Fruit fly (Drosophila melanogaster) whole organism, wandering third instar larva: ENCODE results near the gene sip1.

Experiments used
- Abd-B ChIP-seq: fragments of >200 bp; optimal IDR thresholded peaks from 2 replicates; lab custom pipeline; 2017; ENCODE audit warnings: missing biosample characterization, missing genetic modification characterization
- CG32264 ChIP-seq: fragments of 200-800 bp; sonication (Bioruptor generic); optimal IDR thresholded peaks from 2 replicates; lab custom pipeline; 2016; ENCODE audit warnings: missing biosample characterization, missing genetic modification characterization
- CG9705 ChIP-seq: fragments of 200-800 bp; sonication (Bioruptor generic); optimal IDR thresholded peaks from 2 replicates; lab custom pipeline; 2018; ENCODE audit warnings: missing biosample characterization, mild to moderate bottlenecking, missing genetic modification characterization
- CrebA ChIP-seq: fragments of 200-800 bp; sonication (Bioruptor generic); optimal IDR thresholded peaks from 2 replicates; lab custom pipeline; 2016; ENCODE audit warnings: missing biosample characterization, mild to moderate bottlenecking, missing genetic modification characterization, borderline replicate concordance
- Dfd ChIP-seq: fragments of >200 bp; optimal IDR thresholded peaks from 2 replicates; lab custom pipeline; 2017; ENCODE audit warnings: missing biosample characterization, missing genetic modification characterization
- Dif ChIP-seq: fragments of 200-275, 200-300 bp; sonication (Bioruptor generic); optimal IDR thresholded peaks from 2 replicates; lab custom pipeline; 2018; ENCODE audit warnings: missing biosample characterization, missing genetic modification characterization; ENCODE audit not compliant: partially characterized antibody
- HLH106 ChIP-seq: fragments of 200-800 bp; optimal IDR thresholded peaks from 3 replicates; lab custom pipeline; 2019; ENCODE audit warnings: missing biosample characterization, mild to moderate bottlenecking, missing genetic modification characterization, moderate library complexity
- Hnf4 ChIP-seq: fragments of 200-800 bp; sonication (Bioruptor generic); optimal IDR thresholded peaks from 2 replicates; lab custom pipeline; 2016; ENCODE audit warnings: missing biosample characterization, mild to moderate bottlenecking, missing genetic modification characterization
- Hr78 ChIP-seq: fragments of >200 bp; optimal IDR thresholded peaks from 2 replicates; lab custom pipeline; 2017; ENCODE audit warnings: missing biosample characterization, missing genetic modification characterization
- Hr83 ChIP-seq: fragments of 200-300 bp; sonication (Bioruptor generic); optimal IDR thresholded peaks from 2 replicates; lab custom pipeline; 2016; ENCODE audit warnings: missing biosample characterization, mild to moderate bottlenecking, missing genetic modification characterization, moderate library complexity; ENCODE audit not compliant: poor library complexity, severe bottlenecking
- Jra ChIP-seq: sonication (Bioruptor generic); optimal IDR thresholded peaks from 2 replicates; lab custom pipeline; 2016; ENCODE audit warnings: missing biosample characterization, missing genetic modification characterization
- Mio ChIP-seq: sonication (Bioruptor generic); optimal IDR thresholded peaks from 2 replicates; lab custom pipeline; 2016; ENCODE audit warnings: missing biosample characterization, missing genetic modification characterization
- N ChIP-seq: fragments of >200 bp; optimal IDR thresholded peaks from 2 replicates; lab custom pipeline; 2018; ENCODE audit warnings: missing biosample characterization, missing external identifiers, missing genetic modification characterization
- OdsH ChIP-seq: fragments of 200-800 bp; sonication (Bioruptor generic); optimal IDR thresholded peaks from 2 replicates; lab custom pipeline; 2016; ENCODE audit warnings: missing biosample characterization, mild to moderate bottlenecking, missing genetic modification characterization
- Rel ChIP-seq, 2 experiments: fragments of 200-800 bp; sonication (Bioruptor generic) in 1 of 2; optimal IDR thresholded peaks; 2 replicates in 1 of 2; 3 replicates in 1 of 2; lab custom pipeline; 2016 to 2019; ENCODE audit warnings: mild to moderate bottlenecking in 2 of 2, missing biosample characterization in 2 of 2, missing genetic modification characterization in 2 of 2, moderate library complexity in 1 of 2
- Sp1 ChIP-seq: fragments of 200-800 bp; sonication (Bioruptor generic); optimal IDR thresholded peaks from 3 replicates; lab custom pipeline; 2019; ENCODE audit warnings: missing biosample characterization, mild to moderate bottlenecking, missing genetic modification characterization, moderate library complexity
- Vsx2 ChIP-seq: fragments of 200-300, 225-300 bp; sonication (Bioruptor generic); optimal IDR thresholded peaks from 2 replicates; lab custom pipeline; 2018; ENCODE audit warnings: missing biosample characterization, missing genetic modification characterization; ENCODE audit not compliant: partially characterized antibody
- br ChIP-seq: fragments of 200-800 bp; sonication (Bioruptor generic); optimal IDR thresholded peaks from 2 replicates; lab custom pipeline; 2016; ENCODE audit warnings: missing biosample characterization, missing genetic modification characterization
- dl ChIP-seq, 2 experiments: fragments of 175-275, 200-275 bp in 1 of 2; fragments of 200-275 bp in 1 of 2; sonication (Bioruptor generic); optimal IDR thresholded peaks; lab custom pipeline; 2018; ENCODE audit warnings: mild to moderate bottlenecking in 2 of 2, missing biosample characterization in 2 of 2, missing genetic modification characterization in 2 of 2, moderate library complexity in 2 of 2; ENCODE audit not compliant: partially characterized antibody in 2 of 2, insufficient read depth in 1 of 2
- dmrt93B ChIP-seq: fragments of 200-800 bp; sonication (Bioruptor generic); optimal IDR thresholded peaks from 2 replicates; lab custom pipeline; 2018; ENCODE audit warnings: missing biosample characterization, mild to moderate bottlenecking, missing genetic modification characterization
- dsf ChIP-seq: sonication (Bioruptor generic); optimal IDR thresholded peaks from 2 replicates; lab custom pipeline; 2016; ENCODE audit warnings: missing biosample characterization, missing genetic modification characterization, borderline replicate concordance
- ey ChIP-seq: fragments of 200-800 bp; sonication (Bioruptor generic); optimal IDR thresholded peaks from 2 replicates; lab custom pipeline; 2016; ENCODE audit warnings: missing biosample characterization, missing genetic modification characterization
- foxo ChIP-seq, 2 experiments: fragments of 200-800 bp; sonication (Bioruptor generic); optimal IDR thresholded peaks; 2 replicates in 1 of 2; 3 replicates in 1 of 2; lab custom pipeline; 2016 to 2017; ENCODE audit warnings: missing biosample characterization in 2 of 2, missing genetic modification characterization in 2 of 2
- fru ChIP-seq: fragments of 200-800 bp; sonication (Bioruptor generic); optimal IDR thresholded peaks from 3 replicates; lab custom pipeline; 2016; ENCODE audit warnings: missing biosample characterization, mild to moderate bottlenecking, missing genetic modification characterization
- h ChIP-seq: fragments of 200-800 bp; sonication (Bioruptor generic); optimal IDR thresholded peaks from 3 replicates; lab custom pipeline; 2016; ENCODE audit warnings: missing biosample characterization, mild to moderate bottlenecking, missing genetic modification characterization
- jim ChIP-seq: fragments of 175-275, 200-325 bp; sonication (Bioruptor generic); optimal IDR thresholded peaks from 2 replicates; lab custom pipeline; 2016; ENCODE audit warnings: missing biosample characterization, mild to moderate bottlenecking, missing genetic modification characterization
- lola ChIP-seq: fragments of >200 bp; optimal IDR thresholded peaks from 2 replicates; lab custom pipeline; 2017; ENCODE audit warnings: missing biosample characterization, missing genetic modification characterization
- pan ChIP-seq: fragments of >200 bp; optimal IDR thresholded peaks from 2 replicates; lab custom pipeline; 2017
- psq ChIP-seq: fragments of 200-800 bp; sonication (Bioruptor generic); optimal IDR thresholded peaks from 3 replicates; lab custom pipeline; 2017; ENCODE audit warnings: missing biosample characterization, mild to moderate bottlenecking, missing genetic modification characterization, moderate library complexity
- rgr ChIP-seq: fragments of 200-800 bp; sonication (Bioruptor generic); optimal IDR thresholded peaks from 3 replicates; lab custom pipeline; 2016; ENCODE audit warnings: missing biosample characterization, mild to moderate bottlenecking, missing genetic modification characterization
- sv ChIP-seq: fragments of 200-800 bp; sonication (Bioruptor generic); optimal IDR thresholded peaks from 3 replicates; lab custom pipeline; 2016; ENCODE audit warnings: missing biosample characterization, missing genetic modification characterization
- tai ChIP-seq: sonication (Bioruptor generic); optimal IDR thresholded peaks from 2 replicates; lab custom pipeline; 2016; ENCODE audit warnings: missing biosample characterization, missing genetic modification characterization
- woc ChIP-seq: sonication (Bioruptor generic); optimal IDR thresholded peaks from 2 replicates; lab custom pipeline; 2016; ENCODE audit warnings: missing biosample characterization, mild to moderate bottlenecking, missing genetic modification characterization

The sip1 gene

dm6 chr2L:5741144-5741543 is 20.3 kb downstream of the sip1 start, which contains the start of gene CG11147:
TSS of gene CG11147 (minus strand) at chr2L:5741244.
- no peak for TF ChIP-seq ey (GFP tag; lab: Kevin White, UChicago)
- no peak for TF ChIP-seq Mio (GFP tag; lab: Kevin White, UChicago)
- TF ChIP-seq br (GFP tag; lab: Kevin White, UChicago): no peak
- no peak for TF ChIP-seq dl (GFP tag; optimal IDR thresholded peaks at IDR 0.05; lab: Kevin White, UChicago; ENCODE audit: insufficient read depth in 1 of 2, partially characterized antibody in 2 of 2)
- no peak for TF ChIP-seq Jra (GFP tag; lab: Kevin White, UChicago)
- TF ChIP-seq tai (GFP tag; lab: Kevin White, UChicago): no peak
- TF ChIP-seq Dfd: no peak
- TF ChIP-seq woc (GFP tag; lab: Kevin White, UChicago): no peak
- TF ChIP-seq Sp1: no peak
- no peak for TF ChIP-seq Hnf4 (GFP tag; lab: Kevin White, UChicago)
- TF ChIP-seq fru: no peak
- TF ChIP-seq Rel (GFP tag; optimal IDR thresholded peaks at IDR 0.05; lab: Kevin White, UChicago): no peak
- no peak for TF ChIP-seq Rel (tag; optimal IDR thresholded peaks at IDR 0.05; lab: Kevin White, UChicago)
- no peak for TF ChIP-seq Vsx2

DNA sequence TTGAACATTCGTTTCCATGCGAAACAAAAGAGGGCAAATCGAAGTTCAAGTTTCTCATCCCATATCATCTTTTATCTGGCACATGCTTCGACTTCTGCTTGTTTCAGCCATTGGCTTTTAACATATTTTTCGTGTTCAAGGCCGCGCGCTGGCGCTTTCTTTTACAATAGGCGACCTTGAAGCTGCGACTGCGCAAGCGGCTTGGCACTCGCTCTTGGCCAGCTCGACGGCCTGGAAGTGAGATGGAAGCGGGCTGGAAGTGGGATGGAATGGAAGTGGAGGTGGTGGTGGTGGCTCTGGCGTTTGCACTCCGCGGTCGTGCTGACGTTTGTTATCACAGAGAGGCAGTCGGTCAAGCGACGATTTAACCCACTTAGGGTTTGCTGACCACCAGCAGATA is 21.6 kb downstream of the sip1 start:
- TF ChIP-seq HLH106: no peak
- no peak for TF ChIP-seq dl (GFP tag; optimal IDR thresholded peaks at IDR 0.05; lab: Kevin White, UChicago; ENCODE audit: insufficient read depth in 1 of 2, partially characterized antibody in 2 of 2)
- no peak for TF ChIP-seq Rel (GFP tag; optimal IDR thresholded peaks at IDR 0.05; lab: Kevin White, UChicago)
- no peak for TF ChIP-seq Rel (tag; optimal IDR thresholded peaks at IDR 0.05; lab: Kevin White, UChicago)
- no peak for TF ChIP-seq CrebA (GFP tag; lab: Kevin White, UChicago)
- TF ChIP-seq OdsH (GFP tag; lab: Kevin White, UChicago): no peak
- TF ChIP-seq psq (GFP tag; lab: Kevin White, UChicago): no peak
- no peak for TF ChIP-seq Dif
- no peak for TF ChIP-seq lola (GFP tag; lab: Kevin White, UChicago)
- TF ChIP-seq sv (GFP tag; lab: Kevin White, UChicago): no peak
- TF ChIP-seq CG32264 (GFP tag; lab: Kevin White, UChicago): no peak
- no peak for TF ChIP-seq Hr83 (GFP tag; lab: Kevin White, UChicago)
- no peak for TF ChIP-seq Vsx2
- no peak for TF ChIP-seq rgr (GFP tag; lab: Kevin White, UChicago)
- TF ChIP-seq ey (GFP tag; lab: Kevin White, UChicago): no peak
- no peak for TF ChIP-seq foxo (GFP tag; optimal IDR thresholded peaks at IDR 0.05; lab: Kevin White, UChicago)
- no peak for TF ChIP-seq Jra (GFP tag; lab: Kevin White, UChicago)
- TF ChIP-seq Hr78 (GFP tag; lab: Kevin White, UChicago): no peak
- no peak for TF ChIP-seq dmrt93B
- TF ChIP-seq Abd-B (GFP tag; lab: Kevin White, UChicago): no peak

DNA sequence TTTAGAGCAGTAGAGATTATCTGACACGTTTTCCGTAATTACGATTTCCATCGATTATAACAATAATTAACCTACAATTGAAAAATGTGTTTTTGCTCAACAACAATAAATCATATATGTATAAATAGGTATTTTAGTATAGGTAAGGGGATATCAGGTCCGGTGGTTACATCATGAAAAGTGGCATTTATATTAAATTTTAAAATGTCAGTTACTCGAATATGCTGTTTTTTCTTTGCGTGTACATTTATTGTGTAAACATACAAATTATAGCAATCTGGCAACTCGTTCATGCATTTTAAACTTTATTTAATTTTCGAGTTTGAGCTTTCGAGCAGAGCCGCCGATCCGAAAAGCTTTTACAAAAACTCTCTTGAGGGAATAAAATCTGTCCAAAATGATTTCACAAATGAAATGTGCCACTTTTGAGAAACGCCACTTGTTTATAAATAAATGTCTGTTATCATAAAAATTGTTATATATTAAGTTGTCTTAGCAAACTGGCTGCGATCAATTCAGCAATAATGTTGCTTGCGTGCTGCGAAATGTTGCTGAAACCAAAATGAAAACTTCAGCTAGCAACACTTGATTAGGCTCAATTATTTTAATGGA is 22.8 kb downstream of the sip1 start:
- TF ChIP-seq foxo (GFP tag; optimal IDR thresholded peaks at IDR 0.05; lab: Kevin White, UChicago) (peak in 1 of 2 experiments; percentile 19), HLH106 (peak; percentile 25), jim (GFP tag; lab: Kevin White, UChicago) (no peak)

DNA sequence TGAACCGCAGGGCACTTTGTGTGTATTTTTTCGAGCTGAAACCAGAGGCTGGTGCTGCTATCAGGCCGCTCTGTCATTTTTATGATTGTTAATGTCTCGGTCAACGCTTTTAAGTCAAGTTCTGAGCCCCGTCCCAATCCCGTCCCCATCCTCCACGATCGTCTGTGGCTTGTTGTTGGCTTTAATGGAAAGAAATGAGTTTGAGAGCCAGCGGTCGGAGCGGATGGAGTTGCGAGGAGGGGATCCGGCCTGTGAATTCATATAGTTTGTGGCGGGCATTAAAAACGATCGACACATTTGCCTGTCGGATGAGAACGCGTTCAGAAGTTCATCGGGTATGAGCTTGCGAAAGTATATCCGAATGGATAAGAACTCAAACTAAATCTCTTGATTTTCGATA is 25.0 kb downstream of the sip1 start, which contains the start of gene CG11029:
Gene CG11029 (plus strand): TSS at position 301 of the 400 bp plus-strand sequence.
- TF ChIP-seq dsf (GFP tag; lab: Kevin White, UChicago) (no peak), CG32264 (GFP tag; lab: Kevin White, UChicago) (no peak), h (no peak), woc (GFP tag; lab: Kevin White, UChicago) (no peak), pan (lab: Kevin White, UChicago) (no peak), CG9705 (no peak), Dif (no peak), HLH106 (no peak), N (GFP tag; lab: Kevin White, UChicago) (no peak), jim (GFP tag; lab: Kevin White, UChicago) (no peak), Mio (GFP tag; lab: Kevin White, UChicago) (no peak)
